Fruit fly (Drosophila melanogaster) whole organism, larva: ENCODE measurements around the gene CG31446.

ENCODE experiments used
- noc ChIP-seq: fragments of 200-800 bp; sonication (Bioruptor generic); optimal IDR thresholded peaks from 3 replicates; lab custom pipeline; 2019; ENCODE audit warnings: missing biosample characterization, mild to moderate bottlenecking, missing genetic modification characterization, moderate library complexity

Gene CG31446

dm6 chr3R:15692786-15693185 lies at the start of gene CG31446:
Gene CG31446 (plus strand): TSS chr3R:15693086.
- TF ChIP-seq noc (tag; lab: Kevin White, UChicago) = no peak

DNA sequence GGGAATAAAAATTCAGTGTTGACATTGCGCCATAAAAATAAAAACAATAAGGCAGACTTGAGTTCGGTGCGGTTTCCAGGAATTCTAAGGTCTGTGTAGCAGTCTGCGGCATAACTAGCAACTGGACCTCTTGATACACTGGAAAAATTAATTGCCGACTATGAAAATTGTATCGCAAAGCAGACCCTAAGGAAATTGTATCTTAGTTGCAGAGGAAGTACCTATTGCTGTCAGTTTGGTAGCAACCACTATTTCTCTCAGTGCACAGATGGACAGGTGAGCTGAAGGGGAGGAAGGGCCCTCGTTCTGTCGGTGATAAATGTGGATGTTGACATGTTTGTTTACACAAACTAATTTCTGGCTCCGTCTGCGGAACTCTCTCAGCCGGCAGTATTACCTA lies 48.2 kb upstream of the CG31446 start:
- no peak for TF ChIP-seq noc (tag; lab: Kevin White, UChicago)

- no peak for TF ChIP-seq noc (tag; lab: Kevin White, UChicago)
Observed at dm6 chr3R:15646899-15647443, 45.9 kb upstream of the CG31446 start.

- no peak for TF ChIP-seq noc (tag; lab: Kevin White, UChicago)
Observed at dm6 chr3R:15648898-15649297, 44.0 kb upstream of the CG31446 start.

DNA sequence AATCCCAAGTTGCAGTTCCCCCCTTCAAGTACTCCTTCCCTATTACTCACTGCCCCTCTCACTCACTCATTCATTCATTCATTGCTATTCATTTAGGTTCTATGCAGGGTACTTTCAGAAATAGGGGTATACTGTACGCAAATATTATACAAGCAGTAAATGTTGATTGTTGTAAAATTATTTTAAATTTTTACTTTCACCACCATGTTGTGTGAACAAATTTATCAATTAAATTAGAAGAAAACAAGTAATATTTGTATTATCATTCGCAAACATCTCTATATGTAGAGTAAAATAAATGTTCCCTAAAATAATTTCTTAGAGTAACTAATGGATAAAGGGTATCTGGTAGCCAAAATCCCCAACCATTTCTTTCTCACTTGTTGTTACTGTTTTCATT lies 42.6 kb upstream of the CG31446 start:
- no peak for TF ChIP-seq noc (tag; lab: Kevin White, UChicago)

dm6 chr3R:15650669-15651068 lies 42.2 kb upstream of the CG31446 start:
- no peak for TF ChIP-seq noc (tag; lab: Kevin White, UChicago)

DNA sequence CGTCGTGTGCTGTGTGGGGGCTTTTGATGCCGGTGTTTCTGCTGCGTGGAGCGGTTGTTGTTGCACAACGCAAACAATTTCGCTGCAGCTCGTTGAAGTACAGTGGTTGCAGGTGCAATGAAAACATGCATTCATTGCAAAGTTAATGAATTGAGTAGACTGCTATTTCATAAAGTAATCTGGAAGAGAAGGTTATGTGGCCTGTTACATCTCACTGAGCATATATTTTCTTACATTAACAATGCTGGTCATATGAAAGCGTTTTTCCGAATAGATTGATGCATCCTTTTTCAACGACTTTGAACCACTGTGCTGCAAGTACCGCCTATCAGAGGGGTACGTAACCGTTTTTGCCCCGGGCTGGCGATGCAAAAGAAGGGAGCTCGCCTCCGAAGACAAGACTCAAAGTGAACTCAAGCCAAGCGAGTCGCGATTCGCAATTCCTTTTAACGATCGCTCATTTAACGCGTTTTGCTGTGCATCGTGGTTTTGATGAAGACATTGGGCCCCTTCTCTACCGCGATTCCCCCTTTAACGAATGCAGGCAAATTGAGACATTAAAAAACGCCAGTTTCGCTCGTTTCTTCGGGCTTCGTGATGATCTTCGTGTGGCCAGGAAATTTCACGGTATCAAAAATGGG lies 41.0 kb upstream of the CG31446 start:
- TF ChIP-seq noc (tag; lab: Kevin White, UChicago) = no peak

DNA sequence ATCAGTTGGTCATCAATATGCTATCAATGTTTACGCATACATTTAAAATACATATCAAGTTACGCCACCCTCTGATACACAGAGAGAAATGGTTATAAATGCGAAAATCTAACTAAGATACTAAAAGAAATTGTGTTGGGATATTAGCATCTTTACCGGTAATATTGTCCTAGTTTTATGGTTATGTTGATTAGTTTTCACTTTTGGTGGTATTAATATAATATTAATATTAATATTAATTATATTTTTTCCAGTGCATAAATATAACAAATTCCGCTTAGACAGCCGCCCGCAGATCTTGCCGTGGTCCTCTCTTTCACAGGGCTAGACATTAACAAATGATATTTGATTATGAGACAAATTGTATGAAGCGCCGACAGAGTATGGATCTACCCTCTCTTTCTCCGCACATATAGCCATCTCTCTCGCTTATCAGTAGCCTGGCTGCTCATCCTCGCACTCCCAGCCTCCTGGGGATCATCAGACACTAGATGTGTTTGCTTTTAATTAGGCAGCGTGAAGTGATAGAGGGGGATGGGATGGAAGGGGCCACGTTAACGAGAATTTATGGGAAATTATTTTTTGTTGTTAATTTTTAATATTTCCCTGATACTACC lies 40.1 kb upstream of the CG31446 start:
- TF ChIP-seq noc (tag; lab: Kevin White, UChicago) = no peak

dm6 chr3R:15653768-15654387 lies 39.0 kb upstream of the CG31446 start:
- no peak for TF ChIP-seq noc (tag; lab: Kevin White, UChicago)

- TF ChIP-seq noc (tag; lab: Kevin White, UChicago) = no peak
Observed at dm6 chr3R:15654870-15655269, 38.0 kb upstream of the CG31446 start.

- TF ChIP-seq noc (tag; lab: Kevin White, UChicago) = no peak
Observed at dm6 chr3R:15655415-15655814, 37.5 kb upstream of the CG31446 start.

DNA sequence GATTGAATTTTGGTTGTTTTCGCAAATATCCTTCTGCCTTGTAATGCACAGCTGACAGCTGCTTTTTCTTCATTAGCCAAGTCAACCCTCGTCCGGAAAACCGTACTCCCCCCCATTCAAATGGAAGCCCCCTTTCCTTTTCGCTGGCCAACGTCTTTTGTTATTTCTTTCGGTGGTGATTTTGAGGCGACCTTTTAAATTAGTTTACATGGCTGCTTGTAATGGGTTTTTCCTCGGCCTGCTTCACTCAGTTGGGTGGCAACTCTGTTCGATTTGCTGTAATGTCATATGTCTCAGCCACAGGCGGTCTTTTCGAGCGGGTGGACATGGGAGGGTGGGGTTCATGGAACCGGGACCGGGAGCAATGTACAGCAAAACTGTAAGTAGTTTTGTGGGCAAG lies 32.4 kb upstream of the CG31446 start:
- TF ChIP-seq noc (tag; lab: Kevin White, UChicago) = no peak

dm6 chr3R:15664321-15665172 lies 28.3 kb upstream of the CG31446 start:
- no peak for TF ChIP-seq noc (tag; lab: Kevin White, UChicago)

dm6 chr3R:15665962-15666361 lies 26.9 kb upstream of the CG31446 start, which contains the start of gene pxb:
Gene pxb (plus strand): TSS chr3R:15666183.
- TF ChIP-seq noc (tag; lab: Kevin White, UChicago) = no peak

DNA sequence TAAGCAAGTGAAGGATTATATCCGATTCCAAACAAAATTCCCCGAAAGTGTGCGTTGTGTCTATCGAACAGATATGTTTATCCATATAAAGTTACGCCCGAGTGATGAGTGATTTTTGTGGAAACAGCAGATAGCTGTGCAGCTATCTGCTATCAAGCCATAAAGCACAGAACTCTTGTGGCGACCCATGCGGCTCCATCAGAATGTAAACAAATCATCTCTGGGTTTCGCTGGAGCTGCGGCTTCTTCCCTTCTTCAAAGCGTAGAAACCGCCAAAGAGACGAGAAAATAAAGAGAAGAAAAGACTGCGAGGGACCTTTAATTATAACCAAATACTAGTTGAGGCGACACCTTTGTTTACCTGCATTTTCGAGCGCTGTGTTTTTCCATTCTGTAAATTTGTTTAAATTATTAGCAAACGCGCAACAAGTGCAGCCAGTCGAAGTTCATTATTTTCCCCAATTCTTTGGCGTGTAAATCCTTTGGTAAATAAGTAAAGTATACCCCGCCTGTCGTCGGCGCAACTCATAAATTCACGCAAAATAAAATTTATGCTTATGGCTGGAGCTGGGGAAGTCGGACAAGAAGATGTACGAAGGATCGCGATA lies 25.9 kb upstream of the CG31446 start:
- TF ChIP-seq noc (tag; lab: Kevin White, UChicago) = no peak
